Worm (Caenorhabditis elegans) whole organism, L4/young adult: Measurements from ENCODE around the gene acs-3.

Experiments
- W03F9.2 ChIP-seq: fragments of 150-350 bp; optimal IDR thresholded peaks from 2 replicates; lab custom pipeline; 2014; ENCODE audit warnings: missing biosample characterization, missing genetic modification characterization
- dao-5 ChIP-seq: sonication (generic microtip); optimal IDR thresholded peaks from 2 replicates; lab custom pipeline; 2016; ENCODE audit warnings: missing genotype, missing genetic modification characterization, moderate library complexity, missing compliant biosample characterization
- him-1 ChIP-seq: sonication (generic microtip); optimal IDR thresholded peaks from 2 replicates; lab custom pipeline; 2016; ENCODE audit warnings: missing genotype, missing genetic modification reagents, missing genetic modification characterization, missing compliant biosample characterization

ce11 chrV:1975049-1975448 is 5.7 kb downstream of the acs-3 start, which contains the start of gene fbxa-201:
- TF ChIP-seq him-1 (tag; lab: Kevin White, UChicago) (no peak), W03F9.2 (tag; lab: Kevin White, UChicago) (no peak), dao-5 (no peak)
